Fruit fly (Drosophila melanogaster): ENCODE measurements around the gene bowl.

The bowl gene

dm6 chr2L:3771109-3772067 is at the start of gene bowl (continued):
- TF ChIP-seq CG14860 (GFP tag; IDR thresholded peaks at IDR 0.05; ENCODE audit: partially characterized antibody) (no peak), CG43689 (GFP tag; IDR thresholded peaks at IDR 0.05) (peak; percentile 90), hbn (GFP tag; IDR thresholded peaks at IDR 0.05; ENCODE audit: partially characterized antibody) (no peak), zen (tag; optimal IDR thresholded peaks at IDR 0.05) (peak; percentile 95), CG42726 (GFP tag; IDR thresholded peaks at IDR 0.05; ENCODE audit: partially characterized antibody) (peak; percentile 69; the same call in 1 of the 2 replicates), stc (GFP tag; IDR thresholded peaks at IDR 0.05) (peak; percentile 96), Hr51 (GFP tag; optimal IDR thresholded peaks at IDR 0.05) (peak; percentile 96 to 98), E2f1 (GFP tag; IDR thresholded peaks at IDR 0.05) (peak; percentile 97), Bteb2 (GFP tag; optimal IDR thresholded peaks at IDR 0.05) (peak; percentile 91), CG6765 (GFP tag; optimal IDR thresholded peaks at IDR 0.05) (peak; percentile 81), CG10565 (GFP tag; optimal IDR thresholded peaks at IDR 0.05) (peak; percentile 72), Dad (GFP tag; optimal IDR thresholded peaks at IDR 0.05) (peak; percentile 82), psq (GFP tag; optimal IDR thresholded peaks at IDR 0.05) (peak; percentile 91), CG2889 (GFP tag; IDR thresholded peaks at IDR 0.05) (peak; percentile 94), chn (GFP tag; optimal IDR thresholded peaks at IDR 0.05) (peak; percentile 94), tup (GFP tag; optimal IDR thresholded peaks at IDR 0.05) (peak; percentile 88), CG3726 (GFP tag; IDR thresholded peaks at IDR 0.05) (peak; percentile 96), CG12659 (GFP tag; optimal IDR thresholded peaks at IDR 0.05) (peak; percentile 97), CG7963 (GFP tag; IDR thresholded peaks at IDR 0.05; ENCODE audit: partially characterized antibody) (no peak), stwl (tag; optimal IDR thresholded peaks at IDR 0.05) (peak; percentile 14), HLHmδ (GFP tag; optimal IDR thresholded peaks at IDR 0.05) (peak; percentile 71), H2.0 (GFP tag; IDR thresholded peaks at IDR 0.05) (peak; percentile 96), insv (GFP tag; optimal IDR thresholded peaks at IDR 0.05) (peak; percentile 36 to 59), CrebB (tag; optimal IDR thresholded peaks at IDR 0.05) (peak; percentile 96), Max (GFP tag; optimal IDR thresholded peaks at IDR 0.05) (peak; percentile 92), CG12236 (GFP tag; optimal IDR thresholded peaks at IDR 0.05) (peak; percentile 90), lov (optimal IDR thresholded peaks at IDR 0.05) (no peak), lov (GFP tag; IDR thresholded peaks at IDR 0.05) (peak; percentile 96), lola (GFP tag; optimal IDR thresholded peaks at IDR 0.05) (peak in 1 of 3 experiments; percentile 99), gcm (GFP tag; optimal IDR thresholded peaks at IDR 0.05) (peak; percentile 98), slou (GFP tag; optimal IDR thresholded peaks at IDR 0.05) (peak; percentile 62), crol (GFP tag; IDR thresholded peaks at IDR 0.05) (peak; percentile 82), CG1024 (GFP tag; IDR thresholded peaks at IDR 0.05) (peak; percentile 93), ash1 (GFP tag; optimal IDR thresholded peaks at IDR 0.05) (peak; percentile 14), aop (GFP tag; IDR thresholded peaks at IDR 0.05) (no peak), CG2116 (GFP tag; optimal IDR thresholded peaks at IDR 0.05) (peak; percentile 74), CG9797 (GFP tag; optimal IDR thresholded peaks at IDR 0.05) (peak; percentile 10), CG8089 (GFP tag; optimal IDR thresholded peaks at IDR 0.05) (peak; percentile 90), CG18262 (tag; optimal IDR thresholded peaks at IDR 0.05) (peak; percentile 96), CG11723 (GFP tag; optimal IDR thresholded peaks at IDR 0.05) (peak; percentile 89), slbo (GFP tag; IDR thresholded peaks at IDR 0.05) (peak; percentile 97), pum (GFP tag; optimal IDR thresholded peaks at IDR 0.05) (peak; percentile 89), bcd (GFP tag; optimal IDR thresholded peaks at IDR 0.05) (peak; percentile 91), eyg (GFP tag; optimal IDR thresholded peaks at IDR 0.05) (peak; percentile 75), CG15696 (tag; optimal IDR thresholded peaks at IDR 0.05) (peak; percentile 93), CG2875 (GFP tag; optimal IDR thresholded peaks at IDR 0.05) (peak; percentile 95), Oli (tag; optimal IDR thresholded peaks at IDR 0.05) (peak; percentile 98), row (GFP tag; IDR thresholded peaks at IDR 0.05) (peak; percentile 98)

Data from whole organism, embryonic.